Worm (Caenorhabditis elegans): ENCODE data around the gene mel-32.

The mel-32 gene

DNA sequence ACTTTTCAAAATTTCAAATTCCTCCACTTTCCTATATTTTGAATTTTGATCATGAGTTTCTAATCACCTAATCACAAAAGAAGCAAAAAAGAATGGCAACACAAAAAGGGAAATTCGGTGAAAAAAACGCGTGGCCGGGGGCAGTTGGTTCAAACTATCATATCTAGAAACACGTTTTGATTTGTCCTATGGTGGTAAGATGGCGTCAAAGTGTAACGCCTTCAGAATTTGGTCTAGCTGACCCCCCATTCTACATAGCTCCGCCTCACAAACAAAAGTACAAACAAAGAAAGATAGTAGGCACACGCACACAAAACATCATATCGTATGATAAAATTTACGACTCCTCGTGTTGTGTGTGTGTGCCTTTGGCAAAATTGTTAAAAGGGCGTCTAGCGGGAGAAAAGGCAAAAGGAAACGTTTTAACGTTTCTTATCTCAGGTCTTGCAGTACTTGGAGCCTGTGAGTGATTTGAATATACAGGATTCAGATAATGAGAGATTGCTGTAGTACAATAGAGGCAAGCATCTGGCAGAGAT, 20.8 kb downstream of the mel-32 start (continued):
- TF ChIP-seq fos-1 (tag; optimal IDR thresholded peaks at IDR 0.05): no peak
- TF ChIP-seq Y5F2A.4 (GFP tag; optimal IDR thresholded peaks at IDR 0.05): no peak
- no peak for TF ChIP-seq D1046.2 (GFP tag; IDR thresholded peaks at IDR 0.05)
- TF ChIP-seq mxl-2 (GFP tag; conservative IDR thresholded peaks at IDR 0.05): no peak
- no peak for TF ChIP-seq arid-1 (GFP tag; conservative IDR thresholded peaks at IDR 0.05)
- TF ChIP-seq lsy-2 (tag; optimal IDR thresholded peaks at IDR 0.05): no peak
- TF ChIP-seq nhr-10 (tag; optimal IDR thresholded peaks at IDR 0.05): no peak
- no peak for TF ChIP-seq ama-1 (optimal IDR thresholded peaks at IDR 0.05)
- no peak for TF ChIP-seq unc-130 (GFP tag; optimal IDR thresholded peaks at IDR 0.05)
- TF ChIP-seq daf-8 (GFP tag; IDR thresholded peaks at IDR 0.05): no peak
- no peak for TF ChIP-seq F44E2.7 (GFP tag; IDR thresholded peaks at IDR 0.05)
- TF ChIP-seq jun-1 (tag; optimal IDR thresholded peaks at IDR 0.05): no peak
- TF ChIP-seq duxl-1 (tag; optimal IDR thresholded peaks at IDR 0.05; ENCODE audit: poor library complexity): no peak
- no peak for TF ChIP-seq tag-97 (GFP tag; IDR thresholded peaks at IDR 0.05)
- TF ChIP-seq pqm-1 (tag; optimal IDR thresholded peaks at IDR 0.05): peak; percentile 98
- TF ChIP-seq lin-1 (GFP tag; IDR thresholded peaks at IDR 0.05): 0 out of 2 replicates have a peak, but pooled peaks have one; percentile 15
- TF ChIP-seq ZK546.5 (tag; optimal IDR thresholded peaks at IDR 0.05): no peak
- no peak for TF ChIP-seq T20F7.1 (GFP tag; optimal IDR thresholded peaks at IDR 0.05)
- TF ChIP-seq vab-7 (GFP tag; IDR thresholded peaks at IDR 0.05): no peak
- peak; percentile 82 for TF ChIP-seq hlh-30 (tag; optimal IDR thresholded peaks at IDR 0.05; ENCODE audit: insufficient read depth)
- peak; percentile 42 for TF ChIP-seq T26A8.4 (GFP tag; IDR thresholded peaks at IDR 0.05)
- no peak for TF ChIP-seq egl-43 (GFP tag; IDR thresholded peaks at IDR 0.05)
- no peak for TF ChIP-seq madf-9 (GFP tag; conservative IDR thresholded peaks at IDR 0.05)
- no peak for TF ChIP-seq nhr-76 (tag; optimal IDR thresholded peaks at IDR 0.05)
- TF ChIP-seq dpl-1 (GFP tag; optimal IDR thresholded peaks at IDR 0.05): no peak
- no peak for TF ChIP-seq sdz-12 (GFP tag; optimal IDR thresholded peaks at IDR 0.05)
- no peak for TF ChIP-seq set-16 (GFP tag; IDR thresholded peaks at IDR 0.05)
- TF ChIP-seq lin-15B (tag; optimal IDR thresholded peaks at IDR 0.05): no peak
- no peak for TF ChIP-seq F37D6.2 (tag; optimal IDR thresholded peaks at IDR 0.05)
- no peak for TF ChIP-seq F10B5.3 (tag; optimal IDR thresholded peaks at IDR 0.05)
- TF ChIP-seq php-3 (GFP tag; IDR thresholded peaks at IDR 0.05): peak; percentile 86; the same call in 1 of the 2 replicates
- no peak for TF ChIP-seq lin-39 (tag; optimal IDR thresholded peaks at IDR 0.05)
- TF ChIP-seq nhr-11 (tag; optimal IDR thresholded peaks at IDR 0.05): no peak
- no peak for TF ChIP-seq zip-2 (tag; optimal IDR thresholded peaks at IDR 0.05)
- TF ChIP-seq lin-29 (GFP tag; IDR thresholded peaks at IDR 0.05): no peak
- no peak for TF ChIP-seq zip-11 (GFP tag; IDR thresholded peaks at IDR 0.05)
- peak; percentile 31 to 76 for TF ChIP-seq mdl-1 (tag; optimal IDR thresholded peaks at IDR 0.05)
- no peak for TF ChIP-seq F49E8.2 (tag; optimal IDR thresholded peaks at IDR 0.05; ENCODE audit: borderline replicate concordance)
- TF ChIP-seq skn-1 (tag; optimal IDR thresholded peaks at IDR 0.05): no peak
- no peak for TF ChIP-seq ztf-11 (tag; optimal IDR thresholded peaks at IDR 0.05)
- no peak for TF ChIP-seq zag-1 (tag; optimal IDR thresholded peaks at IDR 0.05)
- no peak for TF ChIP-seq snpc-4 (tag; optimal IDR thresholded peaks at IDR 0.05)
- TF ChIP-seq hlh-11 (tag; optimal IDR thresholded peaks at IDR 0.05): peak; percentile 82
- TF ChIP-seq R02D3.7 (tag; optimal IDR thresholded peaks at IDR 0.05): no peak
- no peak for TF ChIP-seq nhr-237 (tag; optimal IDR thresholded peaks at IDR 0.05)
- TF ChIP-seq ces-1 (GFP tag; optimal IDR thresholded peaks at IDR 0.05): no peak
- no peak for TF ChIP-seq gei-8 (GFP tag; optimal IDR thresholded peaks at IDR 0.05)
- no peak for TF ChIP-seq dmd-8 (GFP tag; IDR thresholded peaks at IDR 0.05)
- TF ChIP-seq Y48G9A.11 (GFP tag; IDR thresholded peaks at IDR 0.05): no peak
- no peak for TF ChIP-seq ZK337.2 (GFP tag; IDR thresholded peaks at IDR 0.05)
- no peak for TF ChIP-seq snpc-1.2 (GFP tag; IDR thresholded peaks at IDR 0.05)
- no peak for TF ChIP-seq saeg-2 (GFP tag; IDR thresholded peaks at IDR 0.05)
- TF ChIP-seq dmd-9 (GFP tag; IDR thresholded peaks at IDR 0.05): no peak
